Fruit fly (Drosophila melanogaster): Measurements from ENCODE around the gene CG1662.

Gene CG1662

dm6 chrX:13396378-13397099, 9.2 kb downstream of the CG1662 start, which contains the start of gene Bcat (continued):
- TF ChIP-seq CG4328 (GFP tag; optimal IDR thresholded peaks at IDR 0.05): peak; percentile 67
- no peak for TF ChIP-seq tna (GFP tag; IDR thresholded peaks at IDR 0.05; ENCODE audit: partially characterized antibody)
- TF ChIP-seq CG34224 (GFP tag; IDR thresholded peaks at IDR 0.05; ENCODE audit: partially characterized antibody): 0 out of 3 replicates have a peak, but pooled peaks have one; percentile 13
- TF ChIP-seq gsb (GFP tag; IDR thresholded peaks at IDR 0.05): 0 out of 2 replicates have a peak, but pooled peaks have one; percentile 41
- TF ChIP-seq H2.0 (GFP tag; IDR thresholded peaks at IDR 0.05): no peak
- TF ChIP-seq CG7963 (GFP tag; IDR thresholded peaks at IDR 0.05; ENCODE audit: partially characterized antibody): no peak
- peak; percentile 76 for TF ChIP-seq row (GFP tag; IDR thresholded peaks at IDR 0.05)
- TF ChIP-seq CG2712 (tag; optimal IDR thresholded peaks at IDR 0.05): peak; percentile 60
- TF ChIP-seq CG17361 (GFP tag; IDR thresholded peaks at IDR 0.05): peak; percentile 93
- peak; percentile 71 for TF ChIP-seq Hand (GFP tag; optimal IDR thresholded peaks at IDR 0.05)
- peak; percentile 43 for TF ChIP-seq lilli (GFP tag; optimal IDR thresholded peaks at IDR 0.05)
- TF ChIP-seq CG13296 (GFP tag; optimal IDR thresholded peaks at IDR 0.05): peak; percentile 69
- 0 out of 2 replicates have a peak, but pooled peaks have one; percentile 14 for TF ChIP-seq MBD-R2 (GFP tag; IDR thresholded peaks at IDR 0.05)
- TF ChIP-seq CG5180 (GFP tag; optimal IDR thresholded peaks at IDR 0.05): peak; percentile 44
- TF ChIP-seq cato (GFP tag; optimal IDR thresholded peaks at IDR 0.05; ENCODE audit: borderline replicate concordance): peak; percentile 54
- TF ChIP-seq sim (GFP tag; IDR thresholded peaks at IDR 0.05): no peak
- TF ChIP-seq CG18262 (tag; optimal IDR thresholded peaks at IDR 0.05): peak; percentile 74
- peak; percentile 15; the same call in 1 of the 4 replicates for TF ChIP-seq Gug (GFP tag; IDR thresholded peaks at IDR 0.05)
- peak; percentile 83 for TF ChIP-seq Deaf1 (tag; optimal IDR thresholded peaks at IDR 0.05)
- peak; percentile 38; the same call in 1 of the 2 replicates for TF ChIP-seq danr (GFP tag; IDR thresholded peaks at IDR 0.05)
- TF ChIP-seq Nf-YB (GFP tag; optimal IDR thresholded peaks at IDR 0.05): peak; percentile 48
- peak; percentile 57 for TF ChIP-seq CG14441 (GFP tag; IDR thresholded peaks at IDR 0.05)
- peak; percentile 34; the same call in 1 of the 2 replicates for TF ChIP-seq Xrp1 (GFP tag; IDR thresholded peaks at IDR 0.05)
- peak; percentile 76 for TF ChIP-seq lmd (GFP tag; IDR thresholded peaks at IDR 0.05)
- peak; percentile 47 for TF ChIP-seq CG10979 (tag; optimal IDR thresholded peaks at IDR 0.05)
- TF ChIP-seq CG15011 (GFP tag; optimal IDR thresholded peaks at IDR 0.05): peak; percentile 63
- no peak for TF ChIP-seq CG43689 (GFP tag; IDR thresholded peaks at IDR 0.05)
- TF ChIP-seq trem (tag; optimal IDR thresholded peaks at IDR 0.05): peak; percentile 7
- peak; percentile 62 for TF ChIP-seq lab (GFP tag; optimal IDR thresholded peaks at IDR 0.05)
- peak; percentile 62; the same call in 2 of the 3 replicates for TF ChIP-seq CG11695 (GFP tag; IDR thresholded peaks at IDR 0.05)
- peak; percentile 75 for TF ChIP-seq CG8924 (tag; optimal IDR thresholded peaks at IDR 0.05)
- TF ChIP-seq dmrt11E (tag; optimal IDR thresholded peaks at IDR 0.05): no peak
- TF ChIP-seq CG12299 (tag; optimal IDR thresholded peaks at IDR 0.05): no peak
- no peak for TF ChIP-seq Dad (GFP tag; optimal IDR thresholded peaks at IDR 0.05)
- no peak; the same call in 2 of the 3 replicates for TF ChIP-seq B-H1 (GFP tag; IDR thresholded peaks at IDR 0.05)
- TF ChIP-seq eve (GFP tag; optimal IDR thresholded peaks at IDR 0.05): no peak
- peak; percentile 88 for TF ChIP-seq CG12659 (GFP tag; optimal IDR thresholded peaks at IDR 0.05)
- peak; percentile 43 for TF ChIP-seq Asciz (GFP tag; optimal IDR thresholded peaks at IDR 0.05)
- TF ChIP-seq Mad (GFP tag; optimal IDR thresholded peaks at IDR 0.05): no peak
- peak; percentile 73 for TF ChIP-seq D19B (GFP tag; optimal IDR thresholded peaks at IDR 0.05)
- TF ChIP-seq Ptx1 (GFP tag; IDR thresholded peaks at IDR 0.05): peak; percentile 64
- TF ChIP-seq wek (GFP tag; optimal IDR thresholded peaks at IDR 0.05): no peak
- TF ChIP-seq slou (GFP tag; optimal IDR thresholded peaks at IDR 0.05): peak; percentile 43
- TF ChIP-seq ci (GFP tag; IDR thresholded peaks at IDR 0.05): peak; percentile 75; the same call in 2 of the 3 replicates
- TF ChIP-seq Vsx1 (GFP tag; optimal IDR thresholded peaks at IDR 0.05): no peak
- TF ChIP-seq CG6254 (GFP tag; optimal IDR thresholded peaks at IDR 0.05): no peak
- TF ChIP-seq CG1603 (tag; optimal IDR thresholded peaks at IDR 0.05): peak; percentile 4
- TF ChIP-seq CG17385 (GFP tag; optimal IDR thresholded peaks at IDR 0.05): peak; percentile 74

Measured in whole organism, embryonic.